Fruit fly (Drosophila melanogaster): Measurements from ENCODE around the gene CG13999.

The CG13999 gene

DNA sequence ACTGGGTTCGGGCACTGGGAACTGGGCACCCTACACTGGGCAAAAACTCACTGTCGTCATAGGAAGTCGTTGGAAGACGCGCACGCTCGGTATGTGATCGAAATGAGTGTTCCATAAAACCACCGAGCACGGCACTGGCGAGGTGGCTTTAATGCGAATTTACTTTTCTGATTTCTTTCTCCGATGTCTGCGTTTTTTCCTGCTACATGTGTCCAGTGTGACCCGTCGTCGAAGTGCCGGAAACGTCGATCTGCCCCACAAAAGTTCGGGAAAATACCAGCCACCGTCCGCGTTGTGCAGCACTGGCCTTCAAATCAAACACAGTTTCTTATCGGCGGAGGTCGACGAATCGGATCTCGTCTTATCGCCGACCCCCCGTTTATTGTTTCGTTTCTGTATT is 43.0 kb upstream of the CG13999 start, which contains the start of gene Kdm5 (continued):
- TF ChIP-seq amos (GFP tag; IDR thresholded peaks at IDR 0.05; ENCODE audit: partially characterized antibody) = peak; percentile 34; the same call in 1 of the 2 replicates
- TF ChIP-seq CG15479 (GFP tag; optimal IDR thresholded peaks at IDR 0.05) = no peak
- TF ChIP-seq hth (optimal IDR thresholded peaks at IDR 0.05) = no peak
- peak; percentile 47; the same call in 1 of the 2 replicates for TF ChIP-seq chm (GFP tag; IDR thresholded peaks at IDR 0.05)
- TF ChIP-seq CrebB (tag; optimal IDR thresholded peaks at IDR 0.05) = peak; percentile 14
- TF ChIP-seq Hr3 (GFP tag; optimal IDR thresholded peaks at IDR 0.05) = peak; percentile 24
- no peak for TF ChIP-seq CG7556 (GFP tag; optimal IDR thresholded peaks at IDR 0.05)
- TF ChIP-seq CG30431 (GFP tag; optimal IDR thresholded peaks at IDR 0.05) = no peak
- TF ChIP-seq CG15514 (GFP tag; optimal IDR thresholded peaks at IDR 0.05) = peak; percentile 69
- peak; percentile 9 for TF ChIP-seq Elba2 (GFP tag; optimal IDR thresholded peaks at IDR 0.05)
- TF ChIP-seq chinmo (GFP tag; IDR thresholded peaks at IDR 0.05; ENCODE audit: partially characterized antibody) = 0 out of 4 replicates have a peak, but pooled peaks have one; percentile 59
- no peak for TF ChIP-seq pita (GFP tag; optimal IDR thresholded peaks at IDR 0.05)
- peak; percentile 56 for TF ChIP-seq mirr (GFP tag; optimal IDR thresholded peaks at IDR 0.05)
- TF ChIP-seq CG14667 (GFP tag; IDR thresholded peaks at IDR 0.05) = no peak
- no peak; the same call in 2 of the 3 replicates for TF ChIP-seq dysf (GFP tag; IDR thresholded peaks at IDR 0.05)
- TF ChIP-seq CG6854 (GFP tag; optimal IDR thresholded peaks at IDR 0.05) = no peak
- peak; percentile 92 for TF ChIP-seq GATAe (GFP tag; conservative IDR thresholded peaks at IDR 0.05)
- TF ChIP-seq B-H1 (GFP tag; IDR thresholded peaks at IDR 0.05) = no peak
- no peak for TF ChIP-seq HHEX (GFP tag; optimal IDR thresholded peaks at IDR 0.05)
- TF ChIP-seq CG17385 (GFP tag; optimal IDR thresholded peaks at IDR 0.05) = no peak
- no peak for TF ChIP-seq Hey (tag; optimal IDR thresholded peaks at IDR 0.05)
- peak; percentile 36 for TF ChIP-seq CG4328 (GFP tag; optimal IDR thresholded peaks at IDR 0.05)
- no peak for TF ChIP-seq CG17912 (GFP tag; optimal IDR thresholded peaks at IDR 0.05)
- 0 out of 3 replicates have a peak, but pooled peaks have one; percentile 36 for TF ChIP-seq CG16813 (GFP tag; IDR thresholded peaks at IDR 0.05; ENCODE audit: partially characterized antibody)
- peak; percentile 30 for TF ChIP-seq tin (GFP tag; optimal IDR thresholded peaks at IDR 0.05)
- TF ChIP-seq Mad (GFP tag; optimal IDR thresholded peaks at IDR 0.05) = no peak
- TF ChIP-seq Tbp (GFP tag; optimal IDR thresholded peaks at IDR 0.05) = no peak
- no peak for TF ChIP-seq Hand (GFP tag; optimal IDR thresholded peaks at IDR 0.05)
- no peak for TF ChIP-seq scrt (GFP tag; optimal IDR thresholded peaks at IDR 0.05)
- TF ChIP-seq br (optimal IDR thresholded peaks at IDR 0.05) = no peak
- peak; percentile 70 for TF ChIP-seq phol (tag; optimal IDR thresholded peaks at IDR 0.05)
- peak; percentile 55 for TF ChIP-seq CG6765 (GFP tag; optimal IDR thresholded peaks at IDR 0.05)
- TF ChIP-seq CG17361 (GFP tag; IDR thresholded peaks at IDR 0.05) = no peak
- no peak for TF ChIP-seq schlank (tag; optimal IDR thresholded peaks at IDR 0.05)
- TF ChIP-seq CG14710 (tag; optimal IDR thresholded peaks at IDR 0.05) = peak; percentile 46
- TF ChIP-seq Bteb2 (GFP tag; optimal IDR thresholded peaks at IDR 0.05) = no peak
- TF ChIP-seq kah (GFP tag; optimal IDR thresholded peaks at IDR 0.05) = no peak
- TF ChIP-seq CG11456 (GFP tag; IDR thresholded peaks at IDR 0.05) = peak; percentile 70; the same call in 2 of the 3 replicates
- no peak for TF ChIP-seq CG11723 (GFP tag; optimal IDR thresholded peaks at IDR 0.05)
- no peak for TF ChIP-seq CG17612 (GFP tag; IDR thresholded peaks at IDR 0.05)
- no peak for TF ChIP-seq dati (GFP tag; IDR thresholded peaks at IDR 0.05)
- no peak for TF ChIP-seq CG1529 (GFP tag; optimal IDR thresholded peaks at IDR 0.05)
- no peak for TF ChIP-seq CG10321 (GFP tag; IDR thresholded peaks at IDR 0.05)
- no peak for TF ChIP-seq fd96Cb (tag; optimal IDR thresholded peaks at IDR 0.05)
- no peak for TF ChIP-seq nau (GFP tag; optimal IDR thresholded peaks at IDR 0.05)
- no peak for TF ChIP-seq rib (GFP tag; IDR thresholded peaks at IDR 0.05)
- no peak for TF ChIP-seq tap (tag; optimal IDR thresholded peaks at IDR 0.05)
- TF ChIP-seq CG7372 (GFP tag; IDR thresholded peaks at IDR 0.05) = no peak
- TF ChIP-seq ems (GFP tag; optimal IDR thresholded peaks at IDR 0.05) = no peak
- peak; percentile 11 for TF ChIP-seq CG9817 (tag; optimal IDR thresholded peaks at IDR 0.05)
- TF ChIP-seq NFAT (GFP tag; IDR thresholded peaks at IDR 0.05) = peak; percentile 56
- peak; percentile 8 for TF ChIP-seq CG18619 (GFP tag; optimal IDR thresholded peaks at IDR 0.05)
